Worm (Caenorhabditis elegans): Measurements from ENCODE around the gene T12G3.6.

Gene T12G3.6

DNA sequence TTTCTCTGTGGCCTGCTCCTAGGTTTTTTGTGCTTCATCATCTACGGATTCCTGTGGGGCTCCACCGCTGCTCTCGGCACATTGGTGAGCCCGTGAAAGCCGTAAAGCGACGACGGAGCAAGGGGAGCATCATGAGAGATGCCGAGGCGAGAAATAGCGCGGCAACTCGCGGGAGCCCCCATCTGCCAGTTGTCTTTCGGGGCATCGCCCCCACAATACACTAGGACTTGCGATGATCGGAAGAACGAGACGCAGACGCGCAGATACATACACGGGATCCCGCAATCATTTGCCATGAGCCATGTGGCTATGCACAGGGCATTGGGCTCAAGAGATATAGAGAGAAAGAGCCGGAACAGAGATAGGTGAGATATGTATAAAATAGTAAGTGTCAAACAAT lies 20.7 kb downstream of the T12G3.6 start (continued):
- TF ChIP-seq pqm-1 (tag; optimal IDR thresholded peaks at IDR 0.05) (no peak), npax-4 (tag; optimal IDR thresholded peaks at IDR 0.05) (no peak), hlh-13 (GFP tag; optimal IDR thresholded peaks at IDR 0.05) (no peak), rnt-1 (tag; optimal IDR thresholded peaks at IDR 0.05) (peak; percentile 76), eyg-1 (tag; optimal IDR thresholded peaks at IDR 0.05) (no peak), fax-1 (tag; optimal IDR thresholded peaks at IDR 0.05) (no peak), C38D4.7 (GFP tag; optimal IDR thresholded peaks at IDR 0.05) (no peak), hlh-30 (tag; optimal IDR thresholded peaks at IDR 0.05; ENCODE audit: insufficient read depth) (peak; percentile 6), hlh-6 (tag; optimal IDR thresholded peaks at IDR 0.05) (no peak), ceh-14 (tag; optimal IDR thresholded peaks at IDR 0.05) (peak; percentile 22), tbx-7 (tag; optimal IDR thresholded peaks at IDR 0.05) (no peak), fkh-10 (GFP tag; optimal IDR thresholded peaks at IDR 0.05) (no peak), ztf-16 (tag; optimal IDR thresholded peaks at IDR 0.05) (no peak), hlh-8 (tag; optimal IDR thresholded peaks at IDR 0.05) (peak; percentile 36), unc-42 (tag; optimal IDR thresholded peaks at IDR 0.05) (no peak), ahr-1 (tag; optimal IDR thresholded peaks at IDR 0.05) (no peak), sdc-2 (tag; optimal IDR thresholded peaks at IDR 0.05) (peak; percentile 4), pax-1 (tag; optimal IDR thresholded peaks at IDR 0.05) (no peak)

DNA sequence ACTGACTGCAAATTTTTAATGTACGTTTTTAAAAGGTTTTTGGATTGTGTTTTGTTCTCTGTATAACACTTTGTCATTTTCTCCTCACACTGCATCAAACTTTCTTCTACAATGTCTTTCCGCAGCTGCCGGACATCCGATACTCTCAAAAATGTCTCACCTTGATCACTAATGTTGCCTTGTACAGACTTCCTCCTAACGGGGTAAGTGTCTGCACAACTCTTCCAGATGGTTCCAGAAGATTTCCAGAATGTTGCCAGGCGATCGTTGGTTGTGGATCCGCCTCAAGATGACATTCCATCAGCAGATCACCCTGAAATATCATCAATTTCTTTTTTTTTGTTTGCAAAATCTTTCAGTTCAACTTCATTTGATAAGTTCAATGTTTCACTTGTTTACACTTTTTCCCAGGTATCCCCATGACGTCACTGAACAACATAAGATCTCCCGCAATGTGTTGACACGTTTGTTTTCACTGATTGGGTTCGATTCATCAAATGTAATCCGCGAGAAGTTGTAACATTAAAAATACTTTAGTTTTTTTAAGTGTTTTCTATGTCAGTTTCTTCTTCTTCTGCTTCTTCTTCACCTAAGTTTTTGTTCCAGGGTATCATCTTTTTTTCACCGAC lies 21.9 kb downstream of the T12G3.6 start:
- TF ChIP-seq ceh-14 (tag; optimal IDR thresholded peaks at IDR 0.05) (no peak), pax-1 (tag; optimal IDR thresholded peaks at IDR 0.05) (no peak), hlh-30 (tag; optimal IDR thresholded peaks at IDR 0.05; ENCODE audit: insufficient read depth) (no peak), ceh-19 (GFP tag; optimal IDR thresholded peaks at IDR 0.05) (no peak), pha-4 (tag; optimal IDR thresholded peaks at IDR 0.05) (no peak), dmd-4 (tag; optimal IDR thresholded peaks at IDR 0.05; ENCODE audit: borderline replicate concordance) (no peak)

DNA sequence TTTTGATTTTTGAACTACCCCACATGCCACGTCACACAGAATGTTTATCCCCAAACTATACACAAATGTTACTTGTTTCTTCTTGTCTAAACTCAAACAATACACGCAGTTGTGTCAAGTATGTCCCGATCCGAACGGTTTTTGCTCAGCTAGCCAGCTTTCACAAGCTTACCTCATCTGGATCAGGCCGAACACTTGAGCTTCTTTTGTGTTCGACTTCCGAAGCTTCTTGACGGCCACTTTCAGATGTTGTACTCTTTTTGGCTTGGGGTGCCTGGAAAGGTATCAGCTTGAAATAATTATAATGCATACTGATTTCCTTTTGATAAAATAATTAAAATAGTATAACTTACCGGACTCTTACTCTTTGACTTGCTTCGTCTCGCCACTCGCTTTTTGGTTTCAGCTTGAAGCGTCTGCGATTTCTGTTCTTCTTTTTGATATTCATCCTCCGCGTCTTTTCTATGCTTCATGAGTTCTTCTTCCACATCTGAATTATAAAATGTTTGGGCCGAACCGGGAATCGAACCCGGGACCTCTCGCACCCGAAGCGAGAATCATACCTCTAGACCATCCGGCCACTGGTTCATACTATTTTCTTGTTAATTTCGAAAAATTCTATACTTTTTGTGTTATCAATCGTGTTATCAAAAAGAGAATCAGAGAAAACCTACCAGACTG lies 25.8 kb downstream of the T12G3.6 start:
- TF ChIP-seq pqm-1 (tag; optimal IDR thresholded peaks at IDR 0.05) (no peak), tbx-7 (tag; optimal IDR thresholded peaks at IDR 0.05) (no peak), ceh-45 (GFP tag; IDR thresholded peaks at IDR 0.05) (no peak)

DNA sequence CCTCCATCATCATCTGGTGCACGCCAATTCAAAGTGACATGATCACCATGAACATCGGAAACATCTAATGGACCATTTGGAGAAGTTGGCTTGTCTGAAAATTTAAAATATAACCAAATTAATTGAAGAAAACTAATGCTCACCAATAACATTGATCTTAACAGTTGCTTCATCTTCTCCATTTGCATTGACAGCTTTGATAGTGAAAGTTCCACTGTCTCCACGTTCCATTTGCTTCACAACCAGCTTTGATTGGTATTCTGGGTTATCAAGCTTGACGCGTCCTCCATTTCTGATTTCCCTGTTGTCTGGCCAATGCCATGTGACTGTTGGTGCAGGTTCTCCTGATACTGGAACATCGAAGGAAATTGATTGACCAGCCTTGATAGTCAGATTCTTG lies 44.7 kb downstream of the T12G3.6 start:
- no peak for TF ChIP-seq nhr-232 (tag; optimal IDR thresholded peaks at IDR 0.05)
- TF ChIP-seq nhr-11 (tag; optimal IDR thresholded peaks at IDR 0.05), result no peak
- no peak for TF ChIP-seq ceh-30 (tag; optimal IDR thresholded peaks at IDR 0.05)
- TF ChIP-seq sox-4 (tag; optimal IDR thresholded peaks at IDR 0.05), result no peak
- TF ChIP-seq mec-3 (tag; optimal IDR thresholded peaks at IDR 0.05; ENCODE audit: borderline replicate concordance), result no peak
- TF ChIP-seq ceh-24 (tag; optimal IDR thresholded peaks at IDR 0.05), result no peak
- no peak for TF ChIP-seq elt-2 (tag; optimal IDR thresholded peaks at IDR 0.05)
- TF ChIP-seq C38D4.7 (GFP tag; optimal IDR thresholded peaks at IDR 0.05), result no peak
- TF ChIP-seq ahr-1 (tag; optimal IDR thresholded peaks at IDR 0.05), result no peak
- TF ChIP-seq nfya-1 (tag; optimal IDR thresholded peaks at IDR 0.05), result no peak
- no peak for TF ChIP-seq ceh-19 (GFP tag; optimal IDR thresholded peaks at IDR 0.05)
- TF ChIP-seq ceh-45 (GFP tag; IDR thresholded peaks at IDR 0.05), result no peak

All from whole organism, late embryonic.